Worm (Caenorhabditis elegans) whole organism, early embryonic: ENCODE data around the gene B0034.7.

Source experiments
- B0310.2 ChIP-seq: sonication (generic microtip); optimal IDR thresholded peaks from 2 replicates; lab custom pipeline; 2016; ENCODE audit warnings: mild to moderate bottlenecking, missing genetic modification characterization, missing compliant biosample characterization
- aly-1 ChIP-seq: sonication (generic microtip); optimal IDR thresholded peaks from 2 replicates; lab custom pipeline; 2016; ENCODE audit warnings: missing genetic modification characterization, missing compliant biosample characterization
- ama-1 ChIP-seq: fragments of 150-350 bp; optimal IDR thresholded peaks from 2 replicates; lab custom pipeline; 2014
- ceh-36 ChIP-seq: sonication (generic microtip); optimal IDR thresholded peaks from 2 replicates; lab custom pipeline; 2016; ENCODE audit warnings: missing genetic modification characterization, inconsistent platforms, missing compliant biosample characterization
- ets-7 ChIP-seq: sonication (generic microtip); optimal IDR thresholded peaks from 2 replicates; lab custom pipeline; 2016; ENCODE audit warnings: missing genotype, missing genetic modification characterization, missing compliant biosample characterization
- flt-1 ChIP-seq: fragments of 200-800 bp; sonication (Bioruptor generic); IDR thresholded peaks from 2 replicates; pipeline ENCODE4 v1.3.6; 2022; ENCODE audit warnings: missing genetic modification characterization, missing compliant biosample characterization
- hmbx-1 ChIP-seq: sonication (generic microtip); optimal IDR thresholded peaks from 2 replicates; lab custom pipeline; 2016; ENCODE audit warnings: mild to moderate bottlenecking, missing genetic modification characterization, missing compliant biosample characterization
- hmg-4 ChIP-seq: fragments of 200-800 bp; sonication (Bioruptor generic); optimal IDR thresholded peaks from 2 replicates; lab custom pipeline; 2018; ENCODE audit warnings: mild to moderate bottlenecking, missing genetic modification characterization, missing compliant biosample characterization
- tbx-11 ChIP-seq: fragments of 200-800 bp; sonication (Bioruptor generic); IDR thresholded peaks from 2 replicates; pipeline ENCODE4 v1.3.6; 2022; ENCODE audit warnings: missing genetic modification characterization, missing compliant biosample characterization
- tra-4 ChIP-seq: sonication (generic microtip); optimal IDR thresholded peaks from 2 replicates; lab custom pipeline; 2017; ENCODE audit warnings: missing genetic modification characterization, missing compliant biosample characterization

DNA sequence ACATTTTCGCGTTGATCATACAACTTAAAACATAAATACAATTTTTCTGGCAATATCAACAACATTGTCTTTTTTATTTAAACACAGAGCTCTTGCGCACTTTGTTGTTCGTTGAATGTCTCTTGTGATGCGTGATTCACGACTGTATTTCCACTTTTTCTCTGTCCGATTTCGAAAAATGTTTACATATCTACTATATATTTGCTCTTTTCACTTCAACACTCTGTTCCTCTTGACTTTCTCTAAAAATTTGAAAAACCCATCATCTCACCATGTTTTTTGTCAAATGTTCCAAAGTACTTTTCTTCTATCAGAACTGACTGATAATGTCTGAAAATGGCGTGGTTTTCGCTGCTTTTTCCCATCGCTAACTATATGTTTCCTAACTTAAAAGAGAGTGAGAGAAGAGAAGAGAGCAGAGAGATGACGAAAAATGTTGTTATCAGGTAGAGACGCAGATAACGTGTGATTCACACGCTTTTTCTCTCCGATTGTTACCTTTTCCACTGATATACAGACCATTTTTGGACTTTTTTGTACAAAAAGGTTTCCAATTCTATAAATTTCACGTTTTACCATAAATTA lies 49.4 kb upstream of the B0034.7 start:
- TF ChIP-seq ama-1 (lab: Kevin White, UChicago) (no peak), ets-7 (tag; lab: Kevin White, UChicago) (no peak), ceh-36 (tag; lab: Kevin White, UChicago) (no peak), hmg-4 (GFP tag; lab: Kevin White, UChicago) (no peak), B0310.2 (no peak), tra-4 (no peak), hmbx-1 (tag; lab: Kevin White, UChicago) (no peak), flt-1 (GFP tag; lab: Robert Waterston, UW) (no peak), tbx-11 (GFP tag; lab: Robert Waterston, UW) (no peak), aly-1 (no peak)
